Fruit fly (Drosophila melanogaster): Measurements from ENCODE around the gene Sbf.

dm6 chr3R:11770733-11771132 is 26.0 kb downstream of the Sbf start:
- TF ChIP-seq insv (optimal IDR thresholded peaks at IDR 0.05) (no peak), ttk (optimal IDR thresholded peaks at IDR 0.05) (no peak), psq (optimal IDR thresholded peaks at IDR 0.05) (no peak), Sin3A (optimal IDR thresholded peaks at IDR 0.05) (no peak)
